Fruit fly (Drosophila melanogaster) whole organism, embryonic: ENCODE results near the gene Best4.

Source experiments
- CG10209 ChIP-seq: fragments of 200-800 bp; sonication (Bioruptor generic); optimal IDR thresholded peaks from 3 replicates; lab custom pipeline; 2017; ENCODE audit warnings: missing biosample characterization, mild to moderate bottlenecking, missing genetic modification characterization, missing genetic modification reagents
- CG10462 ChIP-seq: fragments of 200-800 bp; sonication (Bioruptor generic); optimal IDR thresholded peaks from 2 replicates; lab custom pipeline; 2016; ENCODE audit warnings: missing biosample characterization, missing genetic modification characterization
- CG10543 ChIP-seq: fragments of 200-800 bp; sonication (Bioruptor generic); optimal IDR thresholded peaks from 3 replicates; lab custom pipeline; 2017; ENCODE audit warnings: missing biosample characterization, mild to moderate bottlenecking, missing genetic modification characterization, moderate library complexity
- CG12299 ChIP-seq: fragments of 200-800 bp; sonication (Bioruptor generic); optimal IDR thresholded peaks from 2 replicates; lab custom pipeline; 2018; ENCODE audit warnings: missing biosample characterization, mild to moderate bottlenecking, missing genetic modification characterization
- CG13775 ChIP-seq: fragments of 200-800 bp; sonication (Bioruptor generic); optimal IDR thresholded peaks from 3 replicates; lab custom pipeline; 2017; ENCODE audit warnings: missing biosample characterization, mild to moderate bottlenecking, missing genetic modification characterization
- CG13894 ChIP-seq: fragments of 200-800 bp; sonication (Bioruptor generic); optimal IDR thresholded peaks from 3 replicates; lab custom pipeline; 2018; ENCODE audit warnings: missing biosample characterization, mild to moderate bottlenecking, missing genetic modification characterization, moderate library complexity
- CG14050 ChIP-seq: fragments of 200-800 bp; sonication (Bioruptor generic); IDR thresholded peaks from 3 replicates; pipeline ENCODE4 v1.3.6; 2022; ENCODE audit warnings: missing biosample characterization, missing genetic modification characterization
- CG14965 ChIP-seq: fragments of 200-800 bp; sonication (Bioruptor generic); optimal IDR thresholded peaks from 2 replicates; lab custom pipeline; 2016; ENCODE audit warnings: missing biosample characterization, missing genetic modification characterization, borderline replicate concordance
- CG17186 ChIP-seq: fragments of 200-800 bp; sonication (Bioruptor generic); optimal IDR thresholded peaks from 3 replicates; lab custom pipeline; 2017; ENCODE audit warnings: missing biosample characterization, missing genetic modification reagents, missing genetic modification characterization
- CG30020 ChIP-seq: fragments of 200-800 bp; optimal IDR thresholded peaks from 2 replicates; lab custom pipeline; 2019; ENCODE audit warnings: missing biosample characterization, mild to moderate bottlenecking, missing genetic modification characterization, moderate library complexity
- CG30431 ChIP-seq: fragments of 200-800 bp; sonication (Bioruptor generic); optimal IDR thresholded peaks from 2 replicates; lab custom pipeline; 2017; ENCODE audit warnings: missing biosample characterization, missing genetic modification characterization
- CG31365 ChIP-seq: fragments of 200-800 bp; sonication (Bioruptor generic); optimal IDR thresholded peaks from 2 replicates; lab custom pipeline; 2018; ENCODE audit warnings: missing biosample characterization, mild to moderate bottlenecking, missing genetic modification characterization
- CG33213 ChIP-seq: fragments of 200-800 bp; sonication (Bioruptor generic); optimal IDR thresholded peaks from 3 replicates; lab custom pipeline; 2016; ENCODE audit warnings: missing biosample characterization, missing genetic modification characterization
- CG33557 ChIP-seq: fragments of 200-800 bp; sonication (Bioruptor generic); optimal IDR thresholded peaks from 2 replicates; lab custom pipeline; 2019; ENCODE audit warnings: missing biosample characterization, mild to moderate bottlenecking, missing genetic modification characterization, moderate library complexity
- CG3838 ChIP-seq: fragments of 200-800 bp; sonication (Bioruptor generic); optimal IDR thresholded peaks from 3 replicates; lab custom pipeline; 2016; ENCODE audit warnings: missing biosample characterization, missing genetic modification characterization
- CG4360 ChIP-seq: fragments of 200-800 bp; sonication (Bioruptor generic); IDR thresholded peaks from 2 replicates; pipeline ENCODE4 v1.3.6; 2022; ENCODE audit warnings: missing biosample characterization, missing genetic modification characterization
- CG4854 ChIP-seq: fragments of 200-800 bp; sonication (Bioruptor generic); optimal IDR thresholded peaks from 2 replicates; lab custom pipeline; 2016; ENCODE audit warnings: missing biosample characterization, missing genetic modification characterization, inconsistent platforms
- CG6683 ChIP-seq: fragments of 200-800 bp; sonication (Bioruptor generic); optimal IDR thresholded peaks from 2 replicates; lab custom pipeline; 2017; ENCODE audit warnings: missing biosample characterization, mild to moderate bottlenecking, missing genetic modification characterization, missing genetic modification reagents
- CG7556 ChIP-seq: fragments of 200-800 bp; sonication (Bioruptor generic); optimal IDR thresholded peaks from 2 replicates; lab custom pipeline; 2017; ENCODE audit warnings: missing biosample characterization, mild to moderate bottlenecking, missing genetic modification characterization
- CG7745 ChIP-seq: fragments of 200-800 bp; sonication (Bioruptor generic); optimal IDR thresholded peaks from 2 replicates; lab custom pipeline; 2018; ENCODE audit warnings: missing biosample characterization, mild to moderate bottlenecking, missing genetic modification characterization, moderate library complexity
- CG8765 ChIP-seq: fragments of 200-800 bp; sonication (Bioruptor generic); IDR thresholded peaks from 2 replicates; pipeline ENCODE4 v1.3.6; 2022; ENCODE audit warnings: missing biosample characterization, missing genetic modification characterization
- CG9797 ChIP-seq: fragments of 200-800 bp; sonication (Bioruptor generic); optimal IDR thresholded peaks from 3 replicates; lab custom pipeline; 2018; ENCODE audit warnings: missing biosample characterization, mild to moderate bottlenecking, missing genetic modification characterization
- E2f1 ChIP-seq: fragments of 200-800 bp; sonication (Bioruptor generic); IDR thresholded peaks from 2 replicates; pipeline ENCODE4 v1.3.6; 2022; ENCODE audit warnings: missing biosample characterization, missing genetic modification characterization
- Ets65A ChIP-seq: fragments of 200-800 bp; sonication (Bioruptor generic); peaks from one replicate; lab custom pipeline; 2016; ENCODE audit warnings: missing biosample characterization, missing genetic modification characterization
- Hr3 ChIP-seq: fragments of 200-800 bp; sonication (Bioruptor generic); optimal IDR thresholded peaks from 3 replicates; lab custom pipeline; 2016; ENCODE audit warnings: missing biosample characterization, missing genetic modification characterization
- Meics ChIP-seq: fragments of 200-800 bp; sonication (Bioruptor generic); optimal IDR thresholded peaks from 2 replicates; lab custom pipeline; 2017; ENCODE audit warnings: missing biosample characterization, mild to moderate bottlenecking, missing genetic modification characterization
- NFAT ChIP-seq: fragments of 200-800 bp; sonication (Bioruptor generic); IDR thresholded peaks from 2 replicates; pipeline ENCODE4 v1.3.6; 2022; ENCODE audit warnings: missing biosample characterization, missing genetic modification characterization
- NfI ChIP-seq: fragments of 200-800 bp; sonication (Bioruptor generic); optimal IDR thresholded peaks from 3 replicates; lab custom pipeline; 2018; ENCODE audit warnings: missing biosample characterization, mild to moderate bottlenecking, missing genetic modification characterization, moderate library complexity
- Poxn ChIP-seq: fragments of 200-800 bp; sonication (Bioruptor generic); IDR thresholded peaks from 2 replicates; pipeline ENCODE4 v1.3.6; 2022; ENCODE audit warnings: missing biosample characterization, missing genetic modification characterization
- aop ChIP-seq: fragments of 200-800 bp; sonication (Bioruptor generic); IDR thresholded peaks from 2 replicates; pipeline ENCODE4 v1.3.6; 2022; ENCODE audit warnings: missing biosample characterization, missing genetic modification characterization
- dysf ChIP-seq: fragments of 200-800 bp; sonication (Bioruptor generic); IDR thresholded peaks from 3 replicates; pipeline ENCODE4 v1.3.6; 2022; ENCODE audit warnings: missing biosample characterization, missing genetic modification characterization
- gem ChIP-seq: fragments of 200-800 bp; sonication (Bioruptor generic); optimal IDR thresholded peaks from 2 replicates; lab custom pipeline; 2019; ENCODE audit warnings: missing biosample characterization, mild to moderate bottlenecking, missing genetic modification characterization, moderate library complexity
- grau ChIP-seq: fragments of 200-800 bp; optimal IDR thresholded peaks from 3 replicates; lab custom pipeline; 2019; ENCODE audit warnings: missing biosample characterization, mild to moderate bottlenecking, missing genetic modification characterization, moderate library complexity
- grn ChIP-seq: fragments of 200-800 bp; sonication (Bioruptor generic); optimal IDR thresholded peaks from 3 replicates; lab custom pipeline; 2017; ENCODE audit warnings: missing biosample characterization, missing genetic modification characterization
- ind ChIP-seq: fragments of 200-800 bp; sonication (Bioruptor generic); optimal IDR thresholded peaks from 3 replicates; lab custom pipeline; 2016; ENCODE audit warnings: missing biosample characterization, missing genetic modification characterization
- jigr1 ChIP-seq: fragments of 200-800 bp; sonication (Bioruptor generic); IDR thresholded peaks from 3 replicates; pipeline ENCODE4 v1.3.6; 2022; ENCODE audit warnings: missing biosample characterization, missing genetic modification characterization
- lab ChIP-seq: fragments of 200-800 bp; sonication (Bioruptor generic); optimal IDR thresholded peaks from 3 replicates; lab custom pipeline; 2017; ENCODE audit warnings: missing biosample characterization, missing genetic modification characterization, mild to moderate bottlenecking, moderate library complexity, missing genetic modification reagents
- lmd ChIP-seq: fragments of 200-800 bp; sonication (Bioruptor generic); IDR thresholded peaks from 2 replicates; pipeline ENCODE4 v1.3.6; 2022; ENCODE audit warnings: missing biosample characterization, missing genetic modification characterization
- nerfin-1 ChIP-seq: fragments of 200-800 bp; sonication (Bioruptor generic); optimal IDR thresholded peaks from 3 replicates; lab custom pipeline; 2019; ENCODE audit warnings: missing biosample characterization, mild to moderate bottlenecking, missing genetic modification characterization, moderate library complexity
- org-1 ChIP-seq: fragments of 200-800 bp; sonication (Bioruptor generic); optimal IDR thresholded peaks from 2 replicates; lab custom pipeline; 2017; ENCODE audit warnings: missing biosample characterization, missing genetic modification characterization
- phol ChIP-seq: fragments of 200-800 bp; sonication (Bioruptor generic); optimal IDR thresholded peaks from 3 replicates; lab custom pipeline; 2018; ENCODE audit warnings: missing biosample characterization, mild to moderate bottlenecking, missing genetic modification characterization, moderate library complexity
- pum ChIP-seq: fragments of 200-800 bp; sonication (Bioruptor generic); optimal IDR thresholded peaks from 2 replicates; lab custom pipeline; 2016; ENCODE audit warnings: missing biosample characterization, missing genetic modification characterization
- seq ChIP-seq: fragments of 200-800 bp; sonication (Bioruptor generic); IDR thresholded peaks from 2 replicates; pipeline ENCODE4 v1.3.6; 2022; ENCODE audit warnings: missing biosample characterization, missing genetic modification characterization
- sima ChIP-seq: fragments of 200-800 bp; sonication (Bioruptor generic); optimal IDR thresholded peaks from 2 replicates; lab custom pipeline; 2016; ENCODE audit warnings: missing biosample characterization, missing genetic modification characterization
- sqz ChIP-seq: fragments of 200-800 bp; sonication (Bioruptor generic); optimal IDR thresholded peaks from 3 replicates; lab custom pipeline; 2018; ENCODE audit warnings: missing biosample characterization, mild to moderate bottlenecking, missing genetic modification characterization
- tio ChIP-seq: fragments of 200-800 bp; sonication (Bioruptor generic); optimal IDR thresholded peaks from 2 replicates; lab custom pipeline; 2017; ENCODE audit warnings: missing biosample characterization, missing genetic modification characterization, inconsistent platforms
- trh ChIP-seq: fragments of 200-800 bp; sonication (Bioruptor generic); optimal IDR thresholded peaks from 2 replicates; lab custom pipeline; 2016; ENCODE audit warnings: missing biosample characterization, missing genetic modification characterization
- usp ChIP-seq: fragments of >200 bp; optimal IDR thresholded peaks from 2 replicates; lab custom pipeline; 2017; ENCODE audit warnings: missing biosample characterization, missing genetic modification characterization
- zfh1 ChIP-seq: fragments of 200-800 bp; sonication (Bioruptor generic); IDR thresholded peaks from 3 replicates; pipeline ENCODE4 v1.3.6; 2022; ENCODE audit warnings: missing biosample characterization, missing genetic modification characterization

Best4 gene

dm6 chr3L:15347695-15348465, 49.1 kb downstream of the Best4 start (continued):
- peak; percentile 50 for TF ChIP-seq ind (GFP tag; lab: Kevin White, UChicago)
- no peak for TF ChIP-seq CG17186 (GFP tag; lab: Kevin White, UChicago)
- TF ChIP-seq zfh1 (GFP tag; lab: Robert Waterston, UW): peak; percentile 54; the same call in 1 of the 3 replicates
- TF ChIP-seq CG7556: peak; percentile 93
- peak; percentile 19 for TF ChIP-seq CG10543 (GFP tag; lab: Kevin White, UChicago)
- TF ChIP-seq CG10462 (GFP tag; lab: Kevin White, UChicago): peak; percentile 46
- TF ChIP-seq sqz (GFP tag; lab: Kevin White, UChicago): peak; percentile 72
- TF ChIP-seq CG33213 (GFP tag; lab: Kevin White, UChicago): no peak
- peak; percentile 6 for TF ChIP-seq CG12299
- no peak for TF ChIP-seq trh (GFP tag; lab: Kevin White, UChicago)
- peak; percentile 50 for TF ChIP-seq CG30431 (GFP tag; lab: Kevin White, UChicago)
- TF ChIP-seq gem (tag; lab: Kevin White, UChicago): peak; percentile 86
- peak; percentile 57 for TF ChIP-seq lab (GFP tag; lab: Kevin White, UChicago)
- peak; percentile 79 for TF ChIP-seq phol (tag; lab: Kevin White, UChicago)
- peak; percentile 20; the same call in 1 of the 2 replicates for TF ChIP-seq CG8765
- peak; percentile 67 for TF ChIP-seq Ets65A (GFP tag; lab: Kevin White, UChicago)
- TF ChIP-seq CG33557 (GFP tag; lab: Kevin White, UChicago): peak; percentile 88
- TF ChIP-seq dysf (GFP tag; lab: Robert Waterston, UW): peak; percentile 37; the same call in 1 of the 3 replicates
- no peak for TF ChIP-seq sima
- no peak for TF ChIP-seq aop (GFP tag; lab: Robert Waterston, UW)
- peak; percentile 73 for TF ChIP-seq nerfin-1
- peak; percentile 71 for TF ChIP-seq grn
- TF ChIP-seq CG14050 (GFP tag; lab: Robert Waterston, UW): no peak
- no peak for TF ChIP-seq CG7745 (tag; lab: Kevin White, UChicago)
- peak; percentile 39; the same call in 1 of the 2 replicates for TF ChIP-seq E2f1 (GFP tag; lab: Robert Waterston, UW)
- TF ChIP-seq CG31365 (tag; lab: Kevin White, UChicago): no peak
- TF ChIP-seq CG13894 (tag; lab: Kevin White, UChicago): no peak
- no peak for TF ChIP-seq CG14965 (GFP tag; lab: Kevin White, UChicago)
- no peak for TF ChIP-seq CG4854
- no peak for TF ChIP-seq CG9797 (GFP tag; lab: Kevin White, UChicago)
- no peak for TF ChIP-seq CG4360
- peak; percentile 82 for TF ChIP-seq grau (tag; lab: Kevin White, UChicago)
- no peak for TF ChIP-seq Poxn (GFP tag; lab: Robert Waterston, UW)
- TF ChIP-seq CG3838 (GFP tag; lab: Kevin White, UChicago): no peak
- peak; percentile 47 for TF ChIP-seq CG6683 (GFP tag; lab: Kevin White, UChicago)
- TF ChIP-seq Hr3 (GFP tag; lab: Kevin White, UChicago): peak; percentile 67
- peak; percentile 59 for TF ChIP-seq lmd (GFP tag; lab: Robert Waterston, UW)
- TF ChIP-seq Meics (GFP tag; lab: Kevin White, UChicago): peak; percentile 73
- TF ChIP-seq jigr1: no peak
- no peak for TF ChIP-seq pum (GFP tag; lab: Kevin White, UChicago)
- TF ChIP-seq NFAT: no peak
- peak; percentile 27 for TF ChIP-seq org-1 (GFP tag; lab: Kevin White, UChicago)
- TF ChIP-seq CG30020 (tag; lab: Kevin White, UChicago): peak; percentile 46
- TF ChIP-seq CG13775: peak; percentile 78
- TF ChIP-seq CG10209 (GFP tag; lab: Kevin White, UChicago): peak; percentile 76
- peak; percentile 54; the same call in 1 of the 2 replicates for TF ChIP-seq seq (GFP tag; lab: Robert Waterston, UW)
- peak; percentile 4 for TF ChIP-seq NfI (GFP tag; lab: Kevin White, UChicago)
- no peak for TF ChIP-seq usp
- peak; percentile 60 for TF ChIP-seq tio (GFP tag; lab: Kevin White, UChicago)
